Fruit fly (Drosophila melanogaster) whole organism, wandering third instar larva: ENCODE results near the gene soti.

ENCODE experiments used
- Rel ChIP-seq, 2 experiments: fragments of 200-800 bp; sonication (Bioruptor generic) in 1 of 2; optimal IDR thresholded peaks; 2 replicates in 1 of 2; 3 replicates in 1 of 2; lab custom pipeline; 2016 to 2019; ENCODE audit warnings: mild to moderate bottlenecking in 2 of 2, missing biosample characterization in 2 of 2, missing genetic modification characterization in 2 of 2, moderate library complexity in 1 of 2
- Sp1 ChIP-seq: fragments of 200-800 bp; sonication (Bioruptor generic); optimal IDR thresholded peaks from 3 replicates; lab custom pipeline; 2019; ENCODE audit warnings: missing biosample characterization, mild to moderate bottlenecking, missing genetic modification characterization, moderate library complexity
- br ChIP-seq: fragments of 200-800 bp; sonication (Bioruptor generic); optimal IDR thresholded peaks from 2 replicates; lab custom pipeline; 2016; ENCODE audit warnings: missing biosample characterization, missing genetic modification characterization
- foxo ChIP-seq, 2 experiments: fragments of 200-800 bp; sonication (Bioruptor generic); optimal IDR thresholded peaks; 2 replicates in 1 of 2; 3 replicates in 1 of 2; lab custom pipeline; 2016 to 2017; ENCODE audit warnings: missing biosample characterization in 2 of 2, missing genetic modification characterization in 2 of 2
- jim ChIP-seq: fragments of 175-275, 200-325 bp; sonication (Bioruptor generic); optimal IDR thresholded peaks from 2 replicates; lab custom pipeline; 2016; ENCODE audit warnings: missing biosample characterization, mild to moderate bottlenecking, missing genetic modification characterization
- pan ChIP-seq: fragments of >200 bp; optimal IDR thresholded peaks from 2 replicates; lab custom pipeline; 2017

DNA sequence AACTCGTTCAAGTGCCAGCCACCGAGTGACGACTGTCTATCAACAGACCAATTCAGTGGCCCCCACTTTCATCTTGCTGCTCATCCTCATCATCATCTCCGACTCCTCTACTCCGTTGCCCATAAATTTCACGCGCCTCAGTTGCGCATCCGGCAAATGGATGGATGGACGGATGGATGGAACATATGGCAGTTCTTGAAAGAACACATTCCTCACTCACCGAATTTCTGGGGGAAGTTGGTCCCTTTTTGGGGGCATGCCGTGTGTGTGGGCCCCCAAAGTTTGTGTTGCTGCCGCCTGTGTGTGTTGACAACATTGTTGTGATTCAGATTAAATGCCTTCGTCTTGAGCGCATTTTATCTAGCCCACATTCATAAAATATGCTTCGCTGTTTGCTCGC is 34.2 kb upstream of the soti start:
- TF ChIP-seq pan (no peak), Rel (GFP tag; optimal IDR thresholded peaks at IDR 0.05; lab: Kevin White, UChicago) (no peak), Rel (tag; optimal IDR thresholded peaks at IDR 0.05; lab: Kevin White, UChicago) (no peak), foxo (GFP tag; optimal IDR thresholded peaks at IDR 0.05; lab: Kevin White, UChicago) (no peak), jim (GFP tag; lab: Kevin White, UChicago) (no peak), br (no peak), Sp1 (no peak)
